Worm (Caenorhabditis elegans) whole organism, L2 larva: ENCODE data around the gene clec-29.

Experiments
- F13H6.1 ChIP-seq: sonication (generic microtip); optimal IDR thresholded peaks from 2 replicates; lab custom pipeline; 2016; ENCODE audit warnings: missing genetic modification characterization, missing compliant biosample characterization
- ZK546.5 ChIP-seq: sonication (generic microtip); optimal IDR thresholded peaks from 2 replicates; lab custom pipeline; 2017; ENCODE audit warnings: missing biosample characterization, missing genetic modification characterization
- ama-1 ChIP-seq: fragments of 150-350 bp; optimal IDR thresholded peaks from 2 replicates; lab custom pipeline; 2018; ENCODE audit warnings: inconsistent platforms
- blmp-1 ChIP-seq: sonication (generic microtip); optimal IDR thresholded peaks from 2 replicates; lab custom pipeline; 2017; ENCODE audit warnings: missing genetic modification characterization, mild to moderate bottlenecking, missing compliant biosample characterization, antibody characterized with exemption, moderate library complexity; ENCODE audit not compliant: insufficient read depth
- elt-3 ChIP-seq: sonication (generic microtip); optimal IDR thresholded peaks from 2 replicates; lab custom pipeline; 2017; ENCODE audit warnings: missing biosample characterization, missing genetic modification characterization
- fos-1 ChIP-seq: fragments of 150-350 bp; optimal IDR thresholded peaks from 2 replicates; lab custom pipeline; 2014; ENCODE audit warnings: missing biosample characterization, missing genetic modification characterization
- lin-39 ChIP-seq: fragments of 150-350 bp; optimal IDR thresholded peaks from 2 replicates; lab custom pipeline; 2014; ENCODE audit warnings: missing biosample characterization, missing genetic modification reagents, missing genetic modification characterization
- mab-5 ChIP-seq: fragments of 150-350 bp; optimal IDR thresholded peaks from 2 replicates; lab custom pipeline; 2014; ENCODE audit warnings: missing biosample characterization, missing genetic modification characterization
- mbf-1 ChIP-seq: sonication (generic microtip); optimal IDR thresholded peaks from 2 replicates; lab custom pipeline; 2017; ENCODE audit warnings: missing biosample characterization, missing genetic modification characterization
- nhr-11 ChIP-seq: fragments of 150-350 bp; optimal IDR thresholded peaks from 2 replicates; lab custom pipeline; 2014; ENCODE audit warnings: missing biosample characterization, missing genetic modification characterization
- nhr-77 ChIP-seq: fragments of 150-350 bp; optimal IDR thresholded peaks from 2 replicates; lab custom pipeline; 2014; ENCODE audit warnings: missing biosample characterization, missing genetic modification characterization
- snpc-4 ChIP-seq: fragments of 150-350 bp; optimal IDR thresholded peaks from 2 replicates; lab custom pipeline; 2014; ENCODE audit warnings: missing biosample characterization, missing genetic modification characterization
- zag-1 ChIP-seq: fragments of 150-350 bp; optimal IDR thresholded peaks from 2 replicates; lab custom pipeline; 2014; ENCODE audit warnings: missing biosample characterization, missing genetic modification characterization
- ztf-11 ChIP-seq: sonication (generic microtip); optimal IDR thresholded peaks from 2 replicates; lab custom pipeline; 2017; ENCODE audit warnings: missing biosample characterization, missing genetic modification characterization

DNA sequence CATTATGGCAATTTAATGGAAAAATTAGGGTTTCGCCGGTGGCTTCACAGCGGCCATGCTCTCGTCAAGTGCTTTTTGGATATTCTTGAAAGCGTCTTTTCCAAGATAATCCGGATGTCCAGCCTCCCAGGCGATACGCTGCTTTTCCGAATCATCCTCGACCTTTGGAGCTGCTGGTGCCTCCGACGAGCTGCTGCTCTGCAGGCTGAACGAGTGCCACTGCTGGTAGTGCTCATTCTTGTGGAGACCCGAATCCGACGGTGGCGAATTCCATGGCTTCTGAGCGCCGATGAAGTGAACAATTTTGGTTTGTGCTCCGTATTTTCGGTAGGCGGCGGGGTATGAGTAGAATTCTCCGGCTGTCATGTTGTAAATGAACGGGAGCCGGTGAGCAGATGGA lies 6.2 kb upstream of the clec-29 start:
- TF ChIP-seq blmp-1 (tag; lab: Kevin White, UChicago) (no peak), ama-1 (lab: Kevin White, UChicago) (no peak), F13H6.1 (no peak), mab-5 (no peak), nhr-11 (tag; lab: Kevin White, UChicago) (no peak), snpc-4 (tag; lab: Kevin White, UChicago) (no peak), ZK546.5 (tag; lab: Kevin White, UChicago) (no peak), lin-39 (tag; lab: Kevin White, UChicago) (no peak), ztf-11 (tag; lab: Kevin White, UChicago) (no peak), elt-3 (no peak), fos-1 (tag; lab: Kevin White, UChicago) (no peak), mbf-1 (tag; lab: Kevin White, UChicago) (no peak), zag-1 (tag; lab: Kevin White, UChicago) (no peak), nhr-77 (tag; lab: Kevin White, UChicago) (no peak)
